Worm (Caenorhabditis elegans) whole organism, L3 larva: ENCODE results near the gene C06E4.6.
A peak's percentile ranks its signal among the peaks of the same experiment; 100 is the strongest.
"Not testable (repeated sequence)": the region's sequence is repeated elsewhere in the genome, so short reads cannot be mapped to it uniquely, and the experiment has no call there.

Experiments used
- R02D3.7 ChIP-seq: fragments of 150-350 bp; optimal IDR thresholded peaks from 2 replicates; lab custom pipeline; 2014; ENCODE audit warnings: missing biosample characterization, missing genetic modification characterization
- ZK546.5 ChIP-seq: sonication (generic microtip); optimal IDR thresholded peaks from 2 replicates; lab custom pipeline; 2017; ENCODE audit warnings: missing biosample characterization, missing genetic modification characterization
- ceh-16 ChIP-seq: sonication (generic microtip); optimal IDR thresholded peaks from 2 replicates; lab custom pipeline; 2017; ENCODE audit warnings: missing biosample characterization, missing genetic modification characterization
- ceh-82 ChIP-seq: fragments of 150-350 bp; optimal IDR thresholded peaks from 2 replicates; lab custom pipeline; 2014; ENCODE audit warnings: missing biosample characterization, missing genetic modification characterization
- ceh-9 ChIP-seq: sonication (generic microtip); optimal IDR thresholded peaks from 2 replicates; lab custom pipeline; 2018; ENCODE audit warnings: missing biosample characterization, missing genetic modification characterization
- egl-27 ChIP-seq: sonication (generic microtip); optimal IDR thresholded peaks from 4 replicates; lab custom pipeline; 2017; ENCODE audit warnings: missing biosample characterization, missing genetic modification reagents, missing genetic modification characterization
- egl-5 ChIP-seq: fragments of 150-350 bp; optimal IDR thresholded peaks from 2 replicates; lab custom pipeline; 2017; ENCODE audit warnings: missing biosample characterization, missing genetic modification reagents, missing genetic modification characterization, inconsistent platforms
- elt-1 ChIP-seq: fragments of 150-350 bp; optimal IDR thresholded peaks from 2 replicates; lab custom pipeline; 2014; ENCODE audit warnings: missing biosample characterization, missing genetic modification characterization
- elt-2 ChIP-seq: sonication (generic microtip); optimal IDR thresholded peaks from 2 replicates; lab custom pipeline; 2016; ENCODE audit warnings: missing genetic modification reagents, mild to moderate bottlenecking, missing genetic modification characterization, missing compliant biosample characterization
- elt-3 ChIP-seq, 3 experiments: fragments of 150-350 bp in 1 of 3; sonication (generic microtip) in 2 of 3; optimal IDR thresholded peaks; 2 replicates in 2 of 3; 4 replicates in 1 of 3; lab custom pipeline; 2014 to 2017; ENCODE audit warnings: missing biosample characterization in 3 of 3, missing genetic modification characterization in 3 of 3
- eor-1 ChIP-seq, 2 experiments: fragments of 150-350 bp; optimal IDR thresholded peaks; 2 replicates each; lab custom pipeline; 2014 to 2018; ENCODE audit warnings: missing biosample characterization in 2 of 2, missing genetic modification characterization in 2 of 2
- fkh-2 ChIP-seq: fragments of 150-350 bp; optimal IDR thresholded peaks from 2 replicates; lab custom pipeline; 2014; ENCODE audit warnings: missing biosample characterization, missing genetic modification reagents, missing genetic modification characterization
- fos-1 ChIP-seq: fragments of 150-350 bp; optimal IDR thresholded peaks from 2 replicates; lab custom pipeline; 2014; ENCODE audit warnings: missing biosample characterization, missing genetic modification characterization
- hmg-11 ChIP-seq: sonication (generic microtip); optimal IDR thresholded peaks from 2 replicates; lab custom pipeline; 2016; ENCODE audit warnings: missing genetic modification characterization, missing compliant biosample characterization
- jun-1 ChIP-seq: fragments of 150-350 bp; optimal IDR thresholded peaks from 2 replicates; lab custom pipeline; 2014; ENCODE audit warnings: missing biosample characterization, missing genetic modification reagents, missing genetic modification characterization
- lin-15B ChIP-seq: fragments of 150-350 bp; optimal IDR thresholded peaks from 2 replicates; lab custom pipeline; 2014; ENCODE audit warnings: missing biosample characterization, missing genetic modification characterization
- lsy-12 ChIP-seq: sonication (generic microtip); optimal IDR thresholded peaks from 2 replicates; lab custom pipeline; 2016; ENCODE audit warnings: mild to moderate bottlenecking, missing genetic modification characterization, missing compliant biosample characterization
- nfya-1 ChIP-seq: sonication (generic microtip); optimal IDR thresholded peaks from 2 replicates; lab custom pipeline; 2017; ENCODE audit warnings: missing genetic modification characterization, mild to moderate bottlenecking, missing compliant biosample characterization, antibody characterized with exemption, moderate library complexity; ENCODE audit not compliant: insufficient read depth
- nhr-12 ChIP-seq: fragments of 150-350 bp; optimal IDR thresholded peaks from 2 replicates; lab custom pipeline; 2014; ENCODE audit warnings: missing biosample characterization, missing genetic modification characterization
- nhr-23 ChIP-seq: fragments of 150-350 bp; optimal IDR thresholded peaks from 2 replicates; lab custom pipeline; 2014; ENCODE audit warnings: missing biosample characterization, missing genetic modification reagents, missing genetic modification characterization
- nhr-237 ChIP-seq: fragments of 150-350 bp; optimal IDR thresholded peaks from 2 replicates; lab custom pipeline; 2014; ENCODE audit warnings: missing biosample characterization, missing genetic modification characterization
- nhr-25 ChIP-seq: sonication (generic microtip); optimal IDR thresholded peaks from 2 replicates; lab custom pipeline; 2017; ENCODE audit warnings: missing biosample characterization, missing genetic modification characterization
- nhr-43 ChIP-seq: sonication (generic microtip); optimal IDR thresholded peaks from 2 replicates; lab custom pipeline; 2016; ENCODE audit warnings: mild to moderate bottlenecking, missing genetic modification characterization, missing compliant biosample characterization; ENCODE audit not compliant: poor library complexity, severe bottlenecking
- nhr-67 ChIP-seq: fragments of 150-350 bp; optimal IDR thresholded peaks from 2 replicates; lab custom pipeline; 2014; ENCODE audit warnings: missing biosample characterization, missing genetic modification characterization
- nhr-76 ChIP-seq: fragments of 150-350 bp; sonication (generic microtip); optimal IDR thresholded peaks from 5 replicates; lab custom pipeline; 2014; ENCODE audit warnings: missing biosample characterization, missing genetic modification characterization
- nhr-77 ChIP-seq: fragments of 150-350 bp; optimal IDR thresholded peaks from 2 replicates; lab custom pipeline; 2014; ENCODE audit warnings: missing biosample characterization, missing genetic modification characterization
- pha-4 ChIP-seq: fragments of 150-350 bp; optimal IDR thresholded peaks from 2 replicates; lab custom pipeline; 2014; ENCODE audit warnings: missing biosample characterization, missing genetic modification reagents, missing genetic modification characterization
- pqm-1 ChIP-seq: fragments of 150-350 bp; optimal IDR thresholded peaks from 2 replicates; lab custom pipeline; 2017; ENCODE audit warnings: missing biosample characterization, missing genetic modification characterization, inconsistent platforms
- sea-2 ChIP-seq: fragments of 150-350 bp; sonication (generic microtip); optimal IDR thresholded peaks from 4 replicates; lab custom pipeline; 2014; ENCODE audit warnings: missing biosample characterization, missing genetic modification reagents, missing genetic modification characterization
- snpc-4 ChIP-seq: fragments of 150-350 bp; optimal IDR thresholded peaks from 2 replicates; lab custom pipeline; 2014; ENCODE audit warnings: missing biosample characterization, missing genetic modification characterization
- tbx-2 ChIP-seq: sonication (generic microtip); optimal IDR thresholded peaks from 2 replicates; lab custom pipeline; 2016; ENCODE audit warnings: mild to moderate bottlenecking, missing genetic modification characterization, missing compliant biosample characterization
- unc-62 ChIP-seq: fragments of 150-350 bp; sonication (generic microtip); optimal IDR thresholded peaks from 4 replicates; lab custom pipeline; 2014; ENCODE audit warnings: missing biosample characterization, missing genetic modification reagents, missing genetic modification characterization
- zag-1 ChIP-seq: fragments of 150-350 bp; optimal IDR thresholded peaks from 2 replicates; lab custom pipeline; 2014; ENCODE audit warnings: missing biosample characterization, missing genetic modification characterization
- ztf-11 ChIP-seq: fragments of 150-350 bp; optimal IDR thresholded peaks from 2 replicates; lab custom pipeline; 2014; ENCODE audit warnings: missing biosample characterization, missing genetic modification characterization

C06E4.6 gene

ce11 chrIV:7274969-7275548 lies 17.0 kb upstream of the C06E4.6 start:
- TF ChIP-seq pha-4 (tag; lab: Kevin White, UChicago) (peak; percentile 21), hmg-11 (no peak), elt-2 (tag; lab: Kevin White, UChicago) (peak; percentile 25), nhr-23 (tag; lab: Kevin White, UChicago) (no peak), nhr-43 (tag; lab: Kevin White, UChicago) (no peak), ceh-9 (tag; lab: Kevin White, UChicago) (no peak), nfya-1 (tag; lab: Kevin White, UChicago) (no peak)

DNA sequence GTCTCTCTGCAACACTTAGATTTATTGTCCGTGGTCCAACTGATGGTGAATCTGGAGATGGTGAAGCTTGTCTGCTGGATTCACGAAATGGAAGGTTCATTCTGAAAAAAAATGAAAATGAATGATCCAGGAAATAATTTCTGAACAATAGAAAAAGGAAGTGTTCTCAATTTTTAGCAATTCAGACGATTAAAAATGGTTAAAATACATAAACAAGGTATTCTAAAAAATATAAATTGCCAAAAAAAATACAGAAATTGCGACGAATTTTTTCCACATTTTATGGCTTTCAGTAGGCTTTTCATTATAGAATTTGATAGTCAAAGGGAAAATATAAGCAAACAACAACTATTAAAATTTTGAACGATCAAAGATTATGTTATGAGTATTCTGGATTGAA lies 5.0 kb upstream of the C06E4.6 start, which contains the start of gene glb-2:
glb-2 (minus strand) TSS at position 101 of the 400 bp plus-strand sequence.
- no peak for TF ChIP-seq nhr-23 (tag; lab: Kevin White, UChicago)
- no peak for TF ChIP-seq ceh-16 (tag; lab: Kevin White, UChicago)
- no peak for TF ChIP-seq elt-1 (tag; lab: Kevin White, UChicago)
- TF ChIP-seq nhr-76 (tag; lab: Kevin White, UChicago): no peak
- no peak for TF ChIP-seq zag-1 (tag; lab: Kevin White, UChicago)
- no peak for TF ChIP-seq egl-5 (tag; lab: Kevin White, UChicago)
- TF ChIP-seq nhr-67: no peak
- TF ChIP-seq lsy-12: no peak
- no peak for TF ChIP-seq sea-2 (GFP tag; lab: Kevin White, UChicago)
- TF ChIP-seq fkh-2: no peak
- no peak for TF ChIP-seq nfya-1 (tag; lab: Kevin White, UChicago)
- no peak for TF ChIP-seq elt-3 (tag; optimal IDR thresholded peaks at IDR 0.05; lab: Kevin White, UChicago)
- no peak for TF ChIP-seq nhr-25 (tag; lab: Kevin White, UChicago)
- TF ChIP-seq unc-62 (GFP tag; lab: Kevin White, UChicago): no peak
- TF ChIP-seq tbx-2 (tag; lab: Kevin White, UChicago): no peak
- no peak for TF ChIP-seq fos-1 (tag; lab: Kevin White, UChicago)
- TF ChIP-seq pha-4 (tag; lab: Kevin White, UChicago): no peak
- no peak for TF ChIP-seq ceh-82 (tag; lab: Kevin White, UChicago)
- TF ChIP-seq nhr-43 (tag; lab: Kevin White, UChicago): no peak
- no peak for TF ChIP-seq nhr-237 (tag; lab: Kevin White, UChicago)

DNA sequence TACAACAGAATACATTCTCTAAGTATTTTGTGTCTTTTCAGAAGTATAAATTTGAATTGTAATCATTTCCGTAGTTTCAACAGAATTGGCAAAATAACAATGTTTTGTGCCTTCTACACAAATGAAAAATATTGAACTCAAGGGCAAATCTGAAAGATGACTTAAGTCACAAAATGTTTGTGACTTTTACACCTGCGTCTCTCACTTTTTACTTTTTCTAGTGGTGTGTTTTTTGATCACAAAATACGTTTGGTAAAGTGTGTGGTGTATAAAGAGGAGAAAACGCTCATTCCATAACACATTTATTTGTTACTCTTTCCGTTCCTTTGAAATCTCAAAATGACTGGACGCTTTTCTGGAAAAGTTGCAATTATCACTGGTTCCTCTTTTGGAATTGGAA lies 2.5 kb upstream of the C06E4.6 start, which contains the start of gene C06E4.3:
C06E4.3 (plus strand) TSS at position 289 of the 400 bp plus-strand sequence.
- no peak for TF ChIP-seq egl-27
- TF ChIP-seq pqm-1 (tag; lab: Kevin White, UChicago): peak; percentile 48
- TF ChIP-seq elt-2 (tag; lab: Kevin White, UChicago): peak; percentile 30

DNA sequence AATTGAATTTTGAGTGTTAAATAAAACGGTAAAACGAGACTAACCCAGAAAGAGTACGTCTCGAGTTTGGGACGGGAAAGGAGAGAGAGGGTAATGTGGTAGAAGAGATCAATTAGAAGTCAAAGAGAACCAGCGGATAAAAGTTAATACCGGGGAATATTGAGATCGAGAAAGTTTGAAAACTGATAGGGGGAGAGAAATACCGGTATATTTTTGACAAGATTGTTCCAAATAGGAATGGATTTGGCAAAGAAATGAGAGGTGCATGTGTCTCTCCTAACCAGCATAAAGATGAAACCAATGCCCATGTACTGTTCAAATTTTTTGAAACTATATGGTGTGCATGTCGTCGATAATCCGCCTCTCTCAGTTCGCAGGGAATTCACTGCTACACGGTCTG lies 3.4 kb downstream of the C06E4.6 start, which contains the start of gene C06E4.5:
C06E4.5 (plus strand) TSS at position 301 of the 400 bp plus-strand sequence.
- TF ChIP-seq ceh-82 (tag; lab: Kevin White, UChicago); egl-27; jun-1 (tag; lab: Kevin White, UChicago): not testable (repeated sequence)

ce11 chrIV:7253271-7253670 lies 4.8 kb downstream of the C06E4.6 start:
- TF ChIP-seq pha-4 (tag; lab: Kevin White, UChicago): no peak
- peak; percentile 49 for TF ChIP-seq snpc-4 (tag; lab: Kevin White, UChicago)
- peak; percentile 25 for TF ChIP-seq pqm-1 (tag; lab: Kevin White, UChicago)
- TF ChIP-seq nhr-76 (tag; lab: Kevin White, UChicago): no peak

DNA sequence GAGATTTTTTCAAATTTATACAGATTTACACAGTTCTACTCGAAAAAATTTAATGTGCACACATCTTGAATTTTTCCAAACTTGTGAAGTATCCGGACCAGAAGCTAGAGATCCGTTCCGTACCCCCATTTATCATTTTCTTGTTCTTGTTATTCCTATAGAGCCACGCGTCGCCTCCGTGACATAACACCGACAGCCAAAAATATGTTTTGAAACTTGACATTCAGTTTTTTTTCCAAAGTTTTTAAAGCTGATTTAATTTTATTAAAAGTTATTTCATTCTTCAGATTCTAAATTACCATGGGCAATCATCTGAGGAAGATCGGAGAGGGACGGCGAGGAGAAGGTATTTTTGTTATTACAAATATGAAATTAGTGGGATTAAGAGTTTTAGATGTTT lies 7.9 kb downstream of the C06E4.6 start, which contains the start of gene D2024.18:
D2024.18 (plus strand) TSS at position 301 of the 400 bp plus-strand sequence.
- no peak for TF ChIP-seq snpc-4 (tag; lab: Kevin White, UChicago)
- TF ChIP-seq nhr-76 (tag; lab: Kevin White, UChicago): no peak
- no peak for TF ChIP-seq eor-1 (tag; optimal IDR thresholded peaks at IDR 0.05; lab: Kevin White, UChicago)
- TF ChIP-seq ceh-16 (tag; lab: Kevin White, UChicago): no peak
- no peak for TF ChIP-seq nhr-25 (tag; lab: Kevin White, UChicago)
- no peak for TF ChIP-seq ZK546.5 (tag; lab: Kevin White, UChicago)
- no peak for TF ChIP-seq ztf-11 (tag; lab: Kevin White, UChicago)
- TF ChIP-seq nhr-77 (tag; lab: Kevin White, UChicago): no peak
- TF ChIP-seq egl-27: no peak
- TF ChIP-seq egl-5 (tag; lab: Kevin White, UChicago): no peak
- TF ChIP-seq sea-2 (GFP tag; lab: Kevin White, UChicago): no peak
- no peak for TF ChIP-seq nhr-67
- no peak for TF ChIP-seq lin-15B (tag; lab: Kevin White, UChicago)
- no peak for TF ChIP-seq hmg-11
- no peak for TF ChIP-seq nhr-12
- no peak for TF ChIP-seq nhr-23 (tag; lab: Kevin White, UChicago)
- no peak for TF ChIP-seq R02D3.7
